Worm (Caenorhabditis elegans): Measurements from ENCODE around the gene T09A12.8.

The T09A12.8 gene

DNA sequence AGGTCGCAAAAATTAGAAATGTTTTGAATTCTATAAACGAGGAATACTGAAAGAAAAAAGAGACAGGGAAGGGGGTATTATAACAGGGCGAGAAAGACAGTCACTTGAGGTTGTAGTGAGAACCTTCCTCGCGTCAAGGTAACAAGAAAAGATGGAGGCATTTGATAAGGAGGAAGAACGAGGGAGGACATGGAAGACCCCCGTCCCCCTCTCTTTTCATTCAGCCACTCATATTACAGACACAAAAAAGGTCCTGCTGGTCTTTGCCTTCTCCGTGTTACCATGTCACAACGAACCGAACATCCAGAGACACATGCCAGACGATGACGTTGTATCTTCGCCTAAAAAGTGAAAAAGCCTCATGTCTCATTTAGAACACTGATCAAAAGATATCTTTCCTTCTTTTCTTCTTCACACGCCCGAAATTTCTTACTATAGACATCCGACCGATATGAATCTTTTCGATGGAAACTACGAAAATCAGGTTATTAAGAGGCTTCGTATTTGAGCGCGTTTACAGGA, 2.1 kb downstream of the T09A12.8 start:
- TF ChIP-seq nhr-237 (tag; optimal IDR thresholded peaks at IDR 0.05) (no peak), nhr-43 (tag; optimal IDR thresholded peaks at IDR 0.05; ENCODE audit: poor library complexity, severe bottlenecking) (peak; percentile 8), nhr-28 (tag; optimal IDR thresholded peaks at IDR 0.05) (no peak), elt-3 (tag; optimal IDR thresholded peaks at IDR 0.05) (peak in 1 of 3 experiments; percentile 3), zag-1 (tag; optimal IDR thresholded peaks at IDR 0.05) (no peak), elt-1 (tag; optimal IDR thresholded peaks at IDR 0.05) (peak; percentile 36), nhr-23 (tag; optimal IDR thresholded peaks at IDR 0.05) (peak; percentile 17), nhr-25 (tag; optimal IDR thresholded peaks at IDR 0.05) (peak; percentile 38)

DNA sequence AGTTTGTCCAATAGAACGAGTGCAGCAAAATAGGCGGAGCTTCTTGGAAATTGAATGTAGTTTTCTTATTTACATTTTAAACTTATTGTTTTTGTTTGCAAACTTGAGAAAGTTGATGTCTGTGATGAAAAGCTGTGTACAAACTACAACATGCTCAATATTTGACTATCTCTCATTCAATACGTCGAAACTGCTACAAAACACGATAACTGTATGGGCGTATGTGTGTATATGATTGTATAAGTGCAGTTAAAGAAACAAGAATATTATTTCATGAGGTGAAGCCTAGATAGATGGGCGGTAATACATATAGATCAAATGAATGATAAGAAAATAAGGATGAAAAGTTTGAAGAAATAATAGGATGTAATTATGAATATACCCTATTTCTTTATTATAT, 3.9 kb downstream of the T09A12.8 start:
- TF ChIP-seq elt-2 (tag; optimal IDR thresholded peaks at IDR 0.05) (peak; percentile 22), elt-1 (tag; optimal IDR thresholded peaks at IDR 0.05) (no peak), pha-4 (tag; optimal IDR thresholded peaks at IDR 0.05) (peak; percentile 77)

DNA sequence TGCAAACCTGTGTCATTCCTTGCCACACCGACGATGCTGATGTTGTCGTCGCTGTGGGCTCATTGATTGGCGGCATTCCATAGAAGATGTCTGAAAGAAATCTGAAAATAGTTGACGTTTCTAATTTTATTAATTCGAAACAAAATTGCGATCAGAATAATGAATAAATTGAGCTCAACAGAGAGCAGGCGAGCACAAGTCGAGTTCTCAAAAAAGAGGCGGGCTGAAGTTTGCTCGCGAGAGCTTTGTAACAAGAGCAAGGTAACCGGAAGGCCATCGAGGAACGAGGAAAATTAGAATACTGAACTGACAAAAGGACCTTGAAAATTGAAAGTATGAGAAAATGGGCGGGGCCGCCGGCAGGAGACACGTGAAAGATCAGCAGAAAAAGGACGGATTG, 7.0 kb downstream of the T09A12.8 start, which contains the start of gene nhr-66:
nhr-66 (minus strand) TSS at position 101 of the 400 bp plus-strand sequence.
- TF ChIP-seq mdl-1 (tag; optimal IDR thresholded peaks at IDR 0.05) (no peak), unc-62 (GFP tag; optimal IDR thresholded peaks at IDR 0.05) (no peak), lsy-12 (tag; optimal IDR thresholded peaks at IDR 0.05) (no peak), ceh-9 (tag; optimal IDR thresholded peaks at IDR 0.05) (no peak), snpc-4 (tag; optimal IDR thresholded peaks at IDR 0.05) (no peak), lin-39 (tag; optimal IDR thresholded peaks at IDR 0.05) (no peak), elt-1 (tag; optimal IDR thresholded peaks at IDR 0.05) (no peak), elt-2 (tag; optimal IDR thresholded peaks at IDR 0.05) (no peak), ceh-28 (tag; optimal IDR thresholded peaks at IDR 0.05) (no peak), hmg-11 (tag; optimal IDR thresholded peaks at IDR 0.05) (no peak)

DNA sequence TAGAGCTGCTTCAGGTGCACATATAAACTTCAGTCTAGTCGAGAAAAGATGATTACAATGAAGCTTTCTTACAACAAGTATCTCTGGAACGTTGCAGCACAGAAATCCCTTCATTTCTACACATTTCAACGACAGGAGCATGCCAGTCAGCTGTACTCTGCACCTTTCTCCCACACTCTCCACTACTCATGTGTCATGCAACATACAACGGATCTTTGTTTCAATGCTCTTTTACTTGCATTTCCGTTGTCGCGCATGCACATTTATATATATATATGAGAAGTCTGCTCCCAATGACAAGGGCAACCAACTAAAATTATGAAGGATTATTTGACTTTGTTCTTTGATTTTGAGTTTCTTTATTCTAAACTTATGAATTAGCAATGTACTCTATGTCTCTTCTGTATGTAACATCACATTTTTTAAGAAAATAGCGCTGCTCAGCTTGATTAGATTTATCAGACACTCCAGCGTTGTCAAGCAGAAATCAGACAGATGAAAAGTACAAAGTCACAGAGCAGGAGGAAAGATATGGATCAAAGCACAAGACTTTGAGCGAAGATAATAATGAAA, 8.3 kb downstream of the T09A12.8 start:
- TF ChIP-seq egl-27 (tag; optimal IDR thresholded peaks at IDR 0.05): no peak
- TF ChIP-seq zag-1 (tag; optimal IDR thresholded peaks at IDR 0.05): no peak
- TF ChIP-seq lin-39 (tag; optimal IDR thresholded peaks at IDR 0.05): no peak
- no peak for TF ChIP-seq nhr-23 (tag; optimal IDR thresholded peaks at IDR 0.05)
- TF ChIP-seq skn-1 (tag; optimal IDR thresholded peaks at IDR 0.05): no peak
- TF ChIP-seq eor-1 (tag; optimal IDR thresholded peaks at IDR 0.05): no peak
- TF ChIP-seq mdl-1 (tag; optimal IDR thresholded peaks at IDR 0.05): no peak
- TF ChIP-seq elt-2 (tag; optimal IDR thresholded peaks at IDR 0.05): no peak
- no peak for TF ChIP-seq sea-2 (GFP tag; optimal IDR thresholded peaks at IDR 0.05)
- TF ChIP-seq nfya-1 (tag; optimal IDR thresholded peaks at IDR 0.05; ENCODE audit: insufficient read depth): no peak
- no peak for TF ChIP-seq ztf-11 (tag; optimal IDR thresholded peaks at IDR 0.05)
- no peak for TF ChIP-seq nhr-76 (tag; optimal IDR thresholded peaks at IDR 0.05)
- no peak for TF ChIP-seq unc-62 (GFP tag; optimal IDR thresholded peaks at IDR 0.05)
- TF ChIP-seq R02D3.7 (tag; optimal IDR thresholded peaks at IDR 0.05): no peak
- TF ChIP-seq egl-5 (tag; optimal IDR thresholded peaks at IDR 0.05): no peak
- TF ChIP-seq elt-3 (tag; optimal IDR thresholded peaks at IDR 0.05): no peak
- TF ChIP-seq nhr-11 (tag; optimal IDR thresholded peaks at IDR 0.05): no peak
- TF ChIP-seq nhr-25 (tag; optimal IDR thresholded peaks at IDR 0.05): no peak

DNA sequence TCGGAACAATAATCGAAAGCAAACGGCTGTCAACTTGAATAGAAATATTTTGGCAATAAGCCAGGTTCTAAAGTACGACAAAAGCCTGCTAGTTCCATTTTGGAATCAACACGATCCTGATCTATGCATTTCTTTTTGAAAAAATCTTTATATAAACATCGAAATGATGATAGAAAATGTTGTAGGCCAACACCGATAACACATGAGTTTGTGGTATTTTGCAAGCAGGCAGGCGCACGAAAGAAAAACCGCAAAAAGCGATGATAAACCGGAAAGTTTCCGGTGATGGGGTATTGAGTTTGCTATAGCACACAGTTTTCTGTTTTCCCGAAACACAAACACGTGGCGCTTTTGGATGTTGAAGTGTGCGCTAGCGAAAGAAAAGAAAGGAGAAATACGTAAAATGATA, 9.4 kb downstream of the T09A12.8 start:
- peak; percentile 80 for TF ChIP-seq nhr-43 (tag; optimal IDR thresholded peaks at IDR 0.05; ENCODE audit: poor library complexity, severe bottlenecking)
- peak; percentile 55 for TF ChIP-seq pha-4 (tag; optimal IDR thresholded peaks at IDR 0.05)
- TF ChIP-seq pqm-1 (tag; optimal IDR thresholded peaks at IDR 0.05): peak; percentile 61
- TF ChIP-seq ceh-28 (tag; optimal IDR thresholded peaks at IDR 0.05): no peak
- TF ChIP-seq lin-15B (tag; optimal IDR thresholded peaks at IDR 0.05): no peak
- TF ChIP-seq fos-1 (tag; optimal IDR thresholded peaks at IDR 0.05): no peak
- TF ChIP-seq eor-1 (tag; optimal IDR thresholded peaks at IDR 0.05): no peak
- TF ChIP-seq nhr-25 (tag; optimal IDR thresholded peaks at IDR 0.05): peak; percentile 15
- TF ChIP-seq elt-2 (tag; optimal IDR thresholded peaks at IDR 0.05): peak; percentile 47
- TF ChIP-seq fkh-2 (tag; optimal IDR thresholded peaks at IDR 0.05): no peak
- TF ChIP-seq skn-1 (tag; optimal IDR thresholded peaks at IDR 0.05): peak; percentile 33
